Worm (Caenorhabditis elegans): ENCODE measurements around the gene msp-45.

ce11 chrII:5141945-5142514 is 14.9 kb downstream of the msp-45 start, which contains the start of gene nas-29:
- TF ChIP-seq nhr-77 (tag; optimal IDR thresholded peaks at IDR 0.05) (no peak), zag-1 (tag; optimal IDR thresholded peaks at IDR 0.05) (no peak), snpc-4 (tag; optimal IDR thresholded peaks at IDR 0.05) (no peak), tbx-2 (tag; optimal IDR thresholded peaks at IDR 0.05) (no peak), unc-62 (GFP tag; optimal IDR thresholded peaks at IDR 0.05) (no peak), R02D3.7 (tag; optimal IDR thresholded peaks at IDR 0.05) (no peak), ZK546.5 (tag; optimal IDR thresholded peaks at IDR 0.05) (no peak), ztf-11 (tag; optimal IDR thresholded peaks at IDR 0.05) (no peak), daf-12 (tag; optimal IDR thresholded peaks at IDR 0.05) (no peak), nfya-1 (tag; optimal IDR thresholded peaks at IDR 0.05; ENCODE audit: insufficient read depth) (no peak)

Measured in whole organism, L3 larva.